Fruit fly (Drosophila melanogaster) whole organism, embryonic: ENCODE data around the gene CG3149.

Experiments used
- Abd-B ChIP-seq: fragments of 200-800 bp; sonication (Bioruptor generic); optimal IDR thresholded peaks from 2 replicates; lab custom pipeline; 2018; ENCODE audit warnings: missing biosample characterization, mild to moderate bottlenecking, missing genetic modification characterization, moderate library complexity
- Ada2b ChIP-seq: fragments of 200-800 bp; sonication (Bioruptor generic); IDR thresholded peaks from 2 replicates; pipeline ENCODE4 v1.3.6; 2022; ENCODE audit warnings: missing biosample characterization, missing genetic modification characterization
- CG10321 ChIP-seq: fragments of 200-800 bp; sonication (Bioruptor generic); IDR thresholded peaks from 2 replicates; pipeline ENCODE4 v1.3.6; 2022; ENCODE audit warnings: missing biosample characterization, missing genetic modification characterization
- CG10565 ChIP-seq: fragments of 200-800 bp; sonication (Bioruptor generic); optimal IDR thresholded peaks from 3 replicates; lab custom pipeline; 2016; ENCODE audit warnings: missing biosample characterization, mild to moderate bottlenecking, missing genetic modification characterization
- CG10959 ChIP-seq: fragments of 200-800 bp; sonication (Bioruptor generic); IDR thresholded peaks from 2 replicates; pipeline ENCODE4 v1.3.6; 2022; ENCODE audit warnings: missing biosample characterization, missing genetic modification characterization
- CG11504 ChIP-seq: fragments of 200-800 bp; sonication (Bioruptor generic); optimal IDR thresholded peaks from 3 replicates; lab custom pipeline; 2019; ENCODE audit warnings: missing biosample characterization, mild to moderate bottlenecking, missing genetic modification characterization, moderate library complexity
- CG12219 ChIP-seq: fragments of 200-800 bp; sonication (Bioruptor generic); optimal IDR thresholded peaks from 3 replicates; lab custom pipeline; 2018; ENCODE audit warnings: missing biosample characterization, mild to moderate bottlenecking, missing genetic modification characterization
- CG12769 ChIP-seq: fragments of 200-800 bp; sonication (Bioruptor generic); optimal IDR thresholded peaks from 2 replicates; lab custom pipeline; 2019; ENCODE audit warnings: missing biosample characterization, mild to moderate bottlenecking, missing genetic modification characterization, moderate library complexity
- CG16863 ChIP-seq: fragments of 200-800 bp; sonication (Bioruptor generic); optimal IDR thresholded peaks from 3 replicates; lab custom pipeline; 2016; ENCODE audit warnings: missing biosample characterization, missing genetic modification characterization
- CG2202 ChIP-seq: fragments of 200-800 bp; sonication (Bioruptor generic); optimal IDR thresholded peaks from 2 replicates; lab custom pipeline; 2018; ENCODE audit warnings: missing biosample characterization, mild to moderate bottlenecking, missing genetic modification characterization
- CG3065 ChIP-seq: fragments of 200-800 bp; sonication (Bioruptor generic); optimal IDR thresholded peaks from 2 replicates; lab custom pipeline; 2016; ENCODE audit warnings: missing biosample characterization, missing genetic modification characterization
- CG34224 ChIP-seq: fragments of 200-800 bp; sonication (Bioruptor generic); IDR thresholded peaks from 3 replicates; pipeline ENCODE4 v1.3.6; 2022; ENCODE audit warnings: missing biosample characterization, missing genetic modification characterization; ENCODE audit not compliant: partially characterized antibody
- CG3838 ChIP-seq: fragments of 200-800 bp; sonication (Bioruptor generic); optimal IDR thresholded peaks from 3 replicates; lab custom pipeline; 2016; ENCODE audit warnings: missing biosample characterization, missing genetic modification characterization
- CG4282 ChIP-seq: fragments of 200-800 bp; sonication (Bioruptor generic); optimal IDR thresholded peaks from 2 replicates; lab custom pipeline; 2016; ENCODE audit warnings: missing biosample characterization, missing genetic modification characterization
- CG4424 ChIP-seq: fragments of 200-800 bp; sonication (Bioruptor generic); optimal IDR thresholded peaks from 3 replicates; lab custom pipeline; 2016; ENCODE audit warnings: missing biosample characterization, missing genetic modification characterization
- CG4730 ChIP-seq: fragments of 200-800 bp; sonication (Bioruptor generic); IDR thresholded peaks from 2 replicates; pipeline ENCODE4 v1.3.6; 2022; ENCODE audit warnings: missing biosample characterization, missing genetic modification characterization
- CG4854 ChIP-seq: fragments of 200-800 bp; sonication (Bioruptor generic); optimal IDR thresholded peaks from 2 replicates; lab custom pipeline; 2016; ENCODE audit warnings: missing biosample characterization, missing genetic modification characterization, inconsistent platforms
- CG6254 ChIP-seq: fragments of 200-800 bp; sonication (Bioruptor generic); optimal IDR thresholded peaks from 3 replicates; lab custom pipeline; 2017; ENCODE audit warnings: mild to moderate bottlenecking, missing biosample characterization, missing genetic modification reagents, missing genetic modification characterization
- CG6683 ChIP-seq: fragments of 200-800 bp; sonication (Bioruptor generic); optimal IDR thresholded peaks from 2 replicates; lab custom pipeline; 2017; ENCODE audit warnings: missing biosample characterization, mild to moderate bottlenecking, missing genetic modification characterization, missing genetic modification reagents
- CG7556 ChIP-seq: fragments of 200-800 bp; sonication (Bioruptor generic); optimal IDR thresholded peaks from 2 replicates; lab custom pipeline; 2017; ENCODE audit warnings: missing biosample characterization, mild to moderate bottlenecking, missing genetic modification characterization
- Dfd ChIP-seq, 2 experiments: fragments of >200 bp; optimal IDR thresholded peaks; 2 replicates each; lab custom pipeline; 2017; ENCODE audit warnings: missing biosample characterization in 2 of 2, missing genetic modification characterization in 2 of 2
- Dip3 ChIP-seq: fragments of 200-800 bp; sonication (Bioruptor generic); optimal IDR thresholded peaks from 3 replicates; lab custom pipeline; 2016; ENCODE audit warnings: missing biosample characterization, missing genetic modification characterization
- Eip74EF ChIP-seq, 2 experiments: fragments of 200-800 bp in 1 of 2; fragments of >200 bp in 1 of 2; sonication (Bioruptor generic) in 1 of 2; optimal IDR thresholded peaks; 2 replicates each; lab custom pipeline; 2017 to 2019; ENCODE audit warnings: missing biosample characterization in 2 of 2, missing genetic modification characterization in 2 of 2, mild to moderate bottlenecking in 1 of 2, moderate library complexity in 1 of 2
- Ets65A ChIP-seq: fragments of 200-800 bp; sonication (Bioruptor generic); peaks from one replicate; lab custom pipeline; 2016; ENCODE audit warnings: missing biosample characterization, missing genetic modification characterization
- Fer2 ChIP-seq: fragments of 200-800 bp; sonication (Bioruptor generic); optimal IDR thresholded peaks from 2 replicates; lab custom pipeline; 2018; ENCODE audit warnings: missing biosample characterization, mild to moderate bottlenecking, missing genetic modification characterization, moderate library complexity
- HHEX ChIP-seq: fragments of 200-800 bp; sonication (Bioruptor generic); optimal IDR thresholded peaks from 3 replicates; lab custom pipeline; 2017; ENCODE audit warnings: missing biosample characterization, mild to moderate bottlenecking, missing genetic modification characterization, missing genetic modification reagents
- Hand ChIP-seq: fragments of 200-800 bp; sonication (Bioruptor generic); optimal IDR thresholded peaks from 2 replicates; lab custom pipeline; 2017; ENCODE audit warnings: mild to moderate bottlenecking, missing biosample characterization, missing genetic modification reagents, missing genetic modification characterization
- MTF-1 ChIP-seq: fragments of 200-800 bp; sonication (Bioruptor generic); optimal IDR thresholded peaks from 2 replicates; lab custom pipeline; 2018; ENCODE audit warnings: missing biosample characterization, mild to moderate bottlenecking, missing genetic modification characterization, borderline replicate concordance
- Med ChIP-seq: fragments of 200-800 bp; sonication (Bioruptor generic); peaks from one replicate; lab custom pipeline; 2016; ENCODE audit warnings: missing biosample characterization, missing genetic modification characterization, mild to moderate bottlenecking, inconsistent platforms, moderate library complexity
- Ssrp ChIP-seq: fragments of 200-800 bp; sonication (Bioruptor generic); optimal IDR thresholded peaks from 2 replicates; lab custom pipeline; 2018; ENCODE audit warnings: missing biosample characterization, mild to moderate bottlenecking, missing genetic modification characterization, moderate library complexity
- Taf1 ChIP-seq: fragments of 200-800 bp; sonication (Bioruptor generic); IDR thresholded peaks from 2 replicates; pipeline ENCODE4 v1.3.6; 2022; ENCODE audit warnings: missing biosample characterization, missing genetic modification characterization
- Usf ChIP-seq: fragments of 200-800 bp; sonication (Bioruptor generic); optimal IDR thresholded peaks from 2 replicates; lab custom pipeline; 2017; ENCODE audit warnings: missing genotype, missing biosample characterization, missing genetic modification characterization
- ab ChIP-seq: fragments of 200-800 bp; sonication (Bioruptor generic); optimal IDR thresholded peaks from 2 replicates; lab custom pipeline; 2016; ENCODE audit warnings: missing biosample characterization, missing genetic modification characterization
- bcd ChIP-seq: fragments of 200-800 bp; sonication (Bioruptor generic); optimal IDR thresholded peaks from 2 replicates; lab custom pipeline; 2017; ENCODE audit warnings: missing biosample characterization, mild to moderate bottlenecking, missing genetic modification characterization
- btn ChIP-seq: fragments of 200-800 bp; sonication (Bioruptor generic); optimal IDR thresholded peaks from 2 replicates; lab custom pipeline; 2016; ENCODE audit warnings: missing biosample characterization, missing genetic modification characterization
- exex ChIP-seq: fragments of 200-800 bp; sonication (Bioruptor generic); optimal IDR thresholded peaks from 4 replicates; lab custom pipeline; 2018; ENCODE audit warnings: missing biosample characterization, mild to moderate bottlenecking, missing genetic modification characterization, moderate library complexity
- fu2 ChIP-seq: fragments of 200-800 bp; sonication (Bioruptor generic); optimal IDR thresholded peaks from 2 replicates; lab custom pipeline; 2016; ENCODE audit warnings: missing biosample characterization, missing genetic modification characterization
- klu ChIP-seq: fragments of 200-800 bp; sonication (Bioruptor generic); IDR thresholded peaks from 2 replicates; pipeline ENCODE4 v1.3.6; 2022; ENCODE audit warnings: missing biosample characterization, missing genetic modification characterization
- lmd ChIP-seq: fragments of 200-800 bp; sonication (Bioruptor generic); IDR thresholded peaks from 2 replicates; pipeline ENCODE4 v1.3.6; 2022; ENCODE audit warnings: missing biosample characterization, missing genetic modification characterization
- lola ChIP-seq, 3 experiments: fragments of >200 bp in 2 of 3; fragments of 200-800 bp in 1 of 3; sonication (Bioruptor generic) in 1 of 3; optimal IDR thresholded peaks; 2 replicates each; lab custom pipeline; 2017 to 2019; ENCODE audit warnings: missing biosample characterization in 3 of 3, missing genetic modification characterization in 3 of 3, mild to moderate bottlenecking in 1 of 3, moderate library complexity in 1 of 3
- nerfin-2 ChIP-seq: fragments of 200-800 bp; sonication (Bioruptor generic); IDR thresholded peaks from 2 replicates; pipeline ENCODE4 v1.3.6; 2022; ENCODE audit warnings: missing biosample characterization, missing genetic modification characterization; ENCODE audit not compliant: partially characterized antibody
- pita ChIP-seq: fragments of 200-800 bp; sonication (Bioruptor generic); optimal IDR thresholded peaks from 2 replicates; lab custom pipeline; 2017; ENCODE audit warnings: missing biosample characterization, mild to moderate bottlenecking, missing genetic modification characterization
- pnt ChIP-seq: fragments of 200-800 bp; sonication (Bioruptor generic); optimal IDR thresholded peaks from 3 replicates; lab custom pipeline; 2016; ENCODE audit warnings: missing biosample characterization, missing genetic modification characterization
- rib ChIP-seq: fragments of 200-800 bp; sonication (Bioruptor generic); IDR thresholded peaks from 2 replicates; pipeline ENCODE4 v1.3.6; 2022; ENCODE audit warnings: missing biosample characterization, missing genetic modification characterization
- sc ChIP-seq, 3 experiments: fragments of >200 bp in 2 of 3; fragments of 200-800 bp in 1 of 3; sonication (Bioruptor generic) in 1 of 3; optimal IDR thresholded peaks; 2 replicates in 2 of 3; 3 replicates in 1 of 3; lab custom pipeline; 2017; ENCODE audit warnings: mild to moderate bottlenecking in 1 of 3, missing biosample characterization in 1 of 3, missing genetic modification characterization in 1 of 3, missing genetic modification reagents in 1 of 3
- sd ChIP-seq: fragments of 200-800 bp; sonication (Bioruptor generic); optimal IDR thresholded peaks from 3 replicates; lab custom pipeline; 2018; ENCODE audit warnings: missing biosample characterization, mild to moderate bottlenecking, missing genetic modification characterization, moderate library complexity
- sr ChIP-seq: fragments of 200-800 bp; sonication (Bioruptor generic); IDR thresholded peaks from 3 replicates; pipeline ENCODE4 v1.3.6; 2022; ENCODE audit warnings: missing biosample characterization, missing genetic modification characterization
- twi ChIP-seq: fragments of 200-800 bp; optimal IDR thresholded peaks from 2 replicates; lab custom pipeline; 2019; ENCODE audit warnings: missing biosample characterization, mild to moderate bottlenecking, missing genetic modification characterization, moderate library complexity
- usp ChIP-seq: fragments of >200 bp; optimal IDR thresholded peaks from 2 replicates; lab custom pipeline; 2017; ENCODE audit warnings: missing biosample characterization, missing genetic modification characterization
- zen ChIP-seq: fragments of 200-800 bp; sonication (Bioruptor generic); optimal IDR thresholded peaks from 3 replicates; lab custom pipeline; 2018; ENCODE audit warnings: missing biosample characterization, mild to moderate bottlenecking, missing genetic modification characterization, moderate library complexity

CG3149 gene

dm6 chrX:5724744-5725185, 29.8 kb upstream of the CG3149 start (continued):
- TF ChIP-seq pita (GFP tag; lab: Kevin White, UChicago) (no peak), Dfd (GFP tag; optimal IDR thresholded peaks at IDR 0.05; lab: Kevin White, UChicago) (no peak), zen (peak; percentile 5), rib (GFP tag; lab: Robert Waterston, UW) (no peak), Taf1 (no peak), CG4424 (GFP tag; lab: Kevin White, UChicago) (peak; percentile 42), CG4282 (GFP tag; lab: Kevin White, UChicago) (no peak), CG3838 (GFP tag; lab: Kevin White, UChicago) (no peak), lmd (peak; percentile 64), CG10565 (GFP tag; lab: Kevin White, UChicago) (no peak), CG11504 (tag; lab: Kevin White, UChicago) (peak; percentile 72), Ada2b (GFP tag; lab: Robert Waterston, UW) (peak; percentile 54), usp (GFP tag; lab: Kevin White, UChicago) (no peak), Ets65A (GFP tag; lab: Kevin White, UChicago) (peak; percentile 91), Usf (GFP tag; lab: Kevin White, UChicago) (no peak), CG4730 (0 out of 2 replicates have a peak, but pooled peaks have one; percentile 13), btn (GFP tag; lab: Kevin White, UChicago) (peak; percentile 8), sr (GFP tag; lab: Robert Waterston, UW) (no peak), CG7556 (peak; percentile 11), exex (no peak), ab (GFP tag; lab: Kevin White, UChicago) (no peak), Hand (GFP tag; lab: Kevin White, UChicago) (no peak), lola (GFP tag; optimal IDR thresholded peaks at IDR 0.05; lab: Kevin White, UChicago) (peak in 1 of 3 experiments; percentile 54), CG10959 (GFP tag; lab: Robert Waterston, UW) (0 out of 2 replicates have a peak, but pooled peaks have one; percentile 39), HHEX (peak; percentile 28), nerfin-2 (GFP tag; lab: Robert Waterston, UW) (no peak), sc (optimal IDR thresholded peaks at IDR 0.05; lab: Kevin White, UChicago) (no peak), sc (GFP tag; optimal IDR thresholded peaks at IDR 0.05; lab: Kevin White, UChicago) (peak; percentile 65), CG6254 (GFP tag; lab: Kevin White, UChicago) (peak; percentile 25), sd (tag; lab: Kevin White, UChicago) (no peak), MTF-1 (GFP tag; lab: Kevin White, UChicago) (peak; percentile 61), CG3065 (GFP tag; lab: Kevin White, UChicago) (no peak), CG10321 (GFP tag; lab: Robert Waterston, UW) (no peak), CG16863 (GFP tag; lab: Kevin White, UChicago) (peak; percentile 21), Fer2 (tag; lab: Kevin White, UChicago) (no peak), klu (GFP tag; lab: Robert Waterston, UW) (no peak), Med (GFP tag; lab: Kevin White, UChicago) (peak; percentile 89), CG12219 (GFP tag; lab: Kevin White, UChicago) (peak; percentile 39), bcd (GFP tag; lab: Kevin White, UChicago) (peak; percentile 40), Ssrp (peak; percentile 33), fu2 (GFP tag; lab: Kevin White, UChicago) (no peak), CG2202 (tag; lab: Kevin White, UChicago) (peak; percentile 59), CG12769 (tag; lab: Kevin White, UChicago) (peak; percentile 43), twi (tag; lab: Kevin White, UChicago) (no peak), Eip74EF (GFP tag; optimal IDR thresholded peaks at IDR 0.05; lab: Kevin White, UChicago) (peak in 1 of 2 experiments; percentile 51), CG4854 (GFP tag; lab: Kevin White, UChicago) (no peak), pnt (GFP tag; lab: Kevin White, UChicago) (peak; percentile 40), CG34224 (no peak), CG6683 (GFP tag; lab: Kevin White, UChicago) (no peak), Abd-B (peak; percentile 29), Dip3 (no peak)
